Worm (Caenorhabditis elegans) whole organism, L4 larva: ENCODE results near the gene lem-2.

ENCODE experiments used
- F37D6.2 ChIP-seq: sonication (generic microtip); optimal IDR thresholded peaks from 2 replicates; lab custom pipeline; 2016; ENCODE audit warnings: mild to moderate bottlenecking, missing genetic modification characterization, missing compliant biosample characterization
- R02D3.7 ChIP-seq: fragments of 150-350 bp; sonication (generic microtip); optimal IDR thresholded peaks from 3 replicates; lab custom pipeline; 2014; ENCODE audit warnings: missing biosample characterization, missing genetic modification characterization
- ceh-44 ChIP-seq: fragments of 200-800 bp; sonication (Bioruptor generic); IDR thresholded peaks from 2 replicates; pipeline ENCODE4 v1.3.6; 2022; ENCODE audit warnings: missing genetic modification reagents, missing genetic modification characterization, missing compliant biosample characterization
- lsy-2 ChIP-seq, 2 experiments: fragments of 150-350 bp in 1 of 2; sonication (generic microtip) in 1 of 2; optimal IDR thresholded peaks; 2 replicates each; lab custom pipeline; 2014 to 2017; ENCODE audit warnings: missing biosample characterization in 2 of 2, missing genetic modification characterization in 2 of 2
- mdl-1 ChIP-seq, 2 experiments: fragments of 150-350 bp in 1 of 2; sonication (generic microtip) in 1 of 2; optimal IDR thresholded peaks; 2 replicates each; lab custom pipeline; 2014 to 2017; ENCODE audit warnings: missing biosample characterization in 2 of 2, missing genetic modification characterization in 2 of 2
- mxl-3 ChIP-seq: fragments of 200-800 bp; sonication (Bioruptor generic); optimal IDR thresholded peaks from 2 replicates; lab custom pipeline; 2018; ENCODE audit warnings: mild to moderate bottlenecking, missing genetic modification characterization, missing compliant biosample characterization
- pqm-1 ChIP-seq: sonication (generic microtip); optimal IDR thresholded peaks from 2 replicates; lab custom pipeline; 2017; ENCODE audit warnings: missing biosample characterization, missing genetic modification characterization
- saeg-2 ChIP-seq: fragments of 200-800 bp; sonication (Bioruptor generic); IDR thresholded peaks from 2 replicates; pipeline ENCODE4 v1.3.6; 2022; ENCODE audit warnings: missing genetic modification reagents, missing genetic modification characterization, missing compliant biosample characterization
- tag-97 ChIP-seq: fragments of 200-800 bp; sonication (Bioruptor generic); IDR thresholded peaks from 2 replicates; pipeline ENCODE4 v1.3.6; 2022; ENCODE audit warnings: missing genetic modification characterization, missing compliant biosample characterization
- unc-62 ChIP-seq, 3 experiments: fragments of 150-350 bp in 1 of 3; sonication (generic microtip); optimal IDR thresholded peaks in 2 of 3; peaks in 1 of 3; 1 replicate in 1 of 3; 2 replicates in 2 of 3; lab custom pipeline; 2014 to 2017; ENCODE audit warnings: missing biosample characterization in 3 of 3, missing genetic modification characterization in 3 of 3, missing genetic modification reagents in 3 of 3, missing genotype in 1 of 3
- ztf-11 ChIP-seq: fragments of 150-350 bp; optimal IDR thresholded peaks from 2 replicates; lab custom pipeline; 2014; ENCODE audit warnings: missing biosample characterization, missing genetic modification characterization

ce11 chrII:14032705-14033104 lies 30.5 kb upstream of the lem-2 start:
- no peak for TF ChIP-seq saeg-2 (GFP tag; lab: Robert Waterston, UW)
- TF ChIP-seq ceh-44 (GFP tag; lab: Robert Waterston, UW) = no peak
- TF ChIP-seq mxl-3 = no peak
- no peak for TF ChIP-seq mdl-1 (tag; optimal IDR thresholded peaks at IDR 0.05; lab: Kevin White, UChicago)
- TF ChIP-seq tag-97 = no peak
- TF ChIP-seq pqm-1 = no peak
- no peak for TF ChIP-seq R02D3.7 (tag; lab: Kevin White, UChicago)
- TF ChIP-seq ztf-11 (tag; lab: Kevin White, UChicago) = no peak
- no peak for TF ChIP-seq unc-62 (GFP tag; optimal IDR thresholded peaks at IDR 0.05 in 1 of 2; lab: Kevin White, UChicago)
- no peak for TF ChIP-seq unc-62 (tag; optimal IDR thresholded peaks at IDR 0.05; lab: Kevin White, UChicago)
- TF ChIP-seq F37D6.2 = no peak
- no peak for TF ChIP-seq lsy-2 (tag; optimal IDR thresholded peaks at IDR 0.05; lab: Kevin White, UChicago)
